Worm (Caenorhabditis elegans): ENCODE data around the gene Y67D8B.1.

DNA sequence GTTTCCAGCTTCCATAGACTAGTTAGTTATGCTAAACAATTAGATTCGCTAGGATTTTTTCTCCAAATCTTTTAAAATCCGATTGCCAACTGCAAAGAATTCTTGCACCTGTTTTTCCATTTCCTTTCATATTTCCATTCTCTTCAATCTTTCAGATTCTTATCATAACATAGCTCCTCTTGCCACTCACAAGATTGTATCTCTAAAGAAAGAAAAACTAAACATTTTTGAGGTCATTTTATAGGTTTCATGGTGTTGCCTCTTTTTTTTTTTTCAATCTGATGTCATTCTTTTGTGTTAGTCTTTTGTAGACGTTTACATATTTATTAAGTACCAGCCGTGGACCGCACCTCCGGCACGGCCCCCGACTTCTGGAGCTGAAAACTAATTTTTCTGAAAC lies 7.0 kb downstream of the Y67D8B.1 start:
- TF ChIP-seq lin-13 (GFP tag; optimal IDR thresholded peaks at IDR 0.05): no peak
- TF ChIP-seq nhr-11 (tag; optimal IDR thresholded peaks at IDR 0.05): no peak
- no peak for TF ChIP-seq nhr-237 (tag; optimal IDR thresholded peaks at IDR 0.05)
- TF ChIP-seq unc-62 (GFP tag; optimal IDR thresholded peaks at IDR 0.05): no peak
- TF ChIP-seq snpc-4 (tag; optimal IDR thresholded peaks at IDR 0.05): no peak
- no peak for TF ChIP-seq ztf-4 (tag; optimal IDR thresholded peaks at IDR 0.05)
- TF ChIP-seq ceh-82 (tag; optimal IDR thresholded peaks at IDR 0.05): no peak
- no peak for TF ChIP-seq nhr-6 (tag; optimal IDR thresholded peaks at IDR 0.05)
- TF ChIP-seq nhr-77 (tag; optimal IDR thresholded peaks at IDR 0.05): no peak
